Fruit fly (Drosophila melanogaster): ENCODE measurements around the gene CG5282.
A peak's percentile ranks its signal among the peaks of the same experiment; 100 is the strongest.

Gene CG5282

DNA sequence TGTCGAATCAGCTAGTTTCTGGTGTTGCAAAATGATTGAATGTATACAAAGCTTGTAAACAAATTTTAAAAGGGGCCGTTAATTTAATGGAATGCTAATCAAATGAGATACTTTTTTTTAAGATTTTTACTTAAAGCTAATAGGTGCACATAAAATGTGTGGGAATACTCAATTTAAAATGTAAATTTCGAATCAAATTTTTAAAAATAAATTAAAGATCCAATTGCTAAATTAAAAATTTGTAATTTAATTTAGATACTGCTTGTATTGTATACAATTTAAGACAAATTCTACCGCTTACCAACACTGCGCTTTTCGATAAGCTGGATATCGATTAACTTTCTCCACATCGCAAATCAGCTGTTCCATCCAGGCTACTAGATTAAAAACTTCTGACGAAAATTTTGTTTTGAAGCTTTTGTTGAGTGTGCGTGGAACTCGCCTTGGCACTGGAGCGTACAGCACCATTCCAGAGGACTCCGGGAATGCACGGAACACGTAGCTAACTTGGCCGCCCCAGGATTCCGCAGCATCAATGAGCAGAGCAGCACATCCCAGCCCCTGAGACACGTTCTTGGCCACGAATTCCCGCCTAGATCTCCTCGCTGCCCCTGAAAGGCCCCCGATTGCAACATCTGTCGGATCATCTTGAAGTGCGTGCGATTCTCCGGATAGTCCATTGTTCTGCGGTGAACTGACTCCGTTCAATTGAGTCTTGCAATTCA, 41.6 kb downstream of the CG5282 start, which contains the start of the genes CG5498 and fbl (continued):
- no peak for TF ChIP-seq Dip2 (GFP tag; IDR thresholded peaks at IDR 0.05)
- TF ChIP-seq tx (GFP tag; optimal IDR thresholded peaks at IDR 0.05), result peak; percentile 0
- TF ChIP-seq CG3065 (GFP tag; optimal IDR thresholded peaks at IDR 0.05), result no peak
- no peak for TF ChIP-seq Hand (GFP tag; optimal IDR thresholded peaks at IDR 0.05)
- TF ChIP-seq unpg (GFP tag; optimal IDR thresholded peaks at IDR 0.05), result peak; percentile 65
- no peak for TF ChIP-seq hth (optimal IDR thresholded peaks at IDR 0.05)
- peak; percentile 40 for TF ChIP-seq vfl (GFP tag; optimal IDR thresholded peaks at IDR 0.05)
- TF ChIP-seq zen (tag; optimal IDR thresholded peaks at IDR 0.05), result peak; percentile 34
- TF ChIP-seq CG12299 (tag; optimal IDR thresholded peaks at IDR 0.05), result no peak
- no peak for TF ChIP-seq ash1 (GFP tag; optimal IDR thresholded peaks at IDR 0.05)
- TF ChIP-seq Gsc (GFP tag; IDR thresholded peaks at IDR 0.05), result no peak
- no peak for TF ChIP-seq TFAM (GFP tag; optimal IDR thresholded peaks at IDR 0.05)
- TF ChIP-seq CG6791 (GFP tag; IDR thresholded peaks at IDR 0.05; ENCODE audit: partially characterized antibody), result no peak; the same call in 2 of the 3 replicates
- TF ChIP-seq Dll (GFP tag; IDR thresholded peaks at IDR 0.05; ENCODE audit: partially characterized antibody), result peak; percentile 49; the same call in 1 of the 4 replicates
- TF ChIP-seq Lim3 (GFP tag; IDR thresholded peaks at IDR 0.05), result no peak
- no peak for TF ChIP-seq tup (GFP tag; optimal IDR thresholded peaks at IDR 0.05)
- TF ChIP-seq tio (GFP tag; optimal IDR thresholded peaks at IDR 0.05), result peak; percentile 53
- TF ChIP-seq Bteb2 (GFP tag; optimal IDR thresholded peaks at IDR 0.05), result peak; percentile 59
- TF ChIP-seq pzg (GFP tag; optimal IDR thresholded peaks at IDR 0.05), result peak; percentile 33
- peak; percentile 30 for TF ChIP-seq CG4328 (GFP tag; optimal IDR thresholded peaks at IDR 0.05)
- peak; percentile 57 for TF ChIP-seq BEAF-32 (GFP tag; optimal IDR thresholded peaks at IDR 0.05)
- TF ChIP-seq CoRest (tag; optimal IDR thresholded peaks at IDR 0.05), result peak; percentile 80
- TF ChIP-seq dm (GFP tag; optimal IDR thresholded peaks at IDR 0.05), result no peak
- TF ChIP-seq trem (tag; optimal IDR thresholded peaks at IDR 0.05), result peak; percentile 83
- TF ChIP-seq CG10431 (GFP tag; optimal IDR thresholded peaks at IDR 0.05), result peak; percentile 43
- peak; percentile 35 for TF ChIP-seq kay (GFP tag; optimal IDR thresholded peaks at IDR 0.05)
- TF ChIP-seq lbe (GFP tag; optimal IDR thresholded peaks at IDR 0.05), result peak; percentile 71
- TF ChIP-seq tna (GFP tag; IDR thresholded peaks at IDR 0.05; ENCODE audit: partially characterized antibody), result 0 out of 2 replicates have a peak, but pooled peaks have one; percentile 42
- TF ChIP-seq CG12219 (GFP tag; optimal IDR thresholded peaks at IDR 0.05), result no peak
- TF ChIP-seq oc (tag; optimal IDR thresholded peaks at IDR 0.05), result no peak
- TF ChIP-seq da (GFP tag; optimal IDR thresholded peaks at IDR 0.05), result no peak
- TF ChIP-seq ind (GFP tag; optimal IDR thresholded peaks at IDR 0.05), result peak; percentile 64
- TF ChIP-seq Abd-B (GFP tag; optimal IDR thresholded peaks at IDR 0.05), result no peak
- TF ChIP-seq CG16779 (GFP tag; IDR thresholded peaks at IDR 0.05), result no peak
- peak; percentile 67 for TF ChIP-seq Dbx (GFP tag; IDR thresholded peaks at IDR 0.05)
- no peak for TF ChIP-seq tll (GFP tag; optimal IDR thresholded peaks at IDR 0.05)
- peak; percentile 29 for TF ChIP-seq CG33213 (GFP tag; optimal IDR thresholded peaks at IDR 0.05)
- TF ChIP-seq danr (GFP tag; IDR thresholded peaks at IDR 0.05), result no peak
- no peak for TF ChIP-seq fd102C (GFP tag; optimal IDR thresholded peaks at IDR 0.05)
- peak; percentile 91 for TF ChIP-seq Myb (GFP tag; optimal IDR thresholded peaks at IDR 0.05)
- TF ChIP-seq CG16813 (GFP tag; IDR thresholded peaks at IDR 0.05; ENCODE audit: partially characterized antibody), result no peak
- no peak for TF ChIP-seq fu2 (GFP tag; optimal IDR thresholded peaks at IDR 0.05)
- TF ChIP-seq chinmo (GFP tag; IDR thresholded peaks at IDR 0.05; ENCODE audit: partially characterized antibody), result no peak
- TF ChIP-seq Ets65A (GFP tag), result peak; percentile 86
- peak; percentile 65; the same call in 2 of the 3 replicates for TF ChIP-seq CG11695 (GFP tag; IDR thresholded peaks at IDR 0.05)
- no peak for TF ChIP-seq CG31224 (GFP tag; IDR thresholded peaks at IDR 0.05)
- peak; percentile 56 for TF ChIP-seq CG17359 (tag; optimal IDR thresholded peaks at IDR 0.05)
- TF ChIP-seq hkb (optimal IDR thresholded peaks at IDR 0.05), result no peak
- TF ChIP-seq hkb (GFP tag; IDR thresholded peaks at IDR 0.05), result 0 out of 2 replicates have a peak, but pooled peaks have one; percentile 46

Measured in whole organism, embryonic.